Fruit fly (Drosophila melanogaster): ENCODE measurements around the gene CG2256.

CG2256 gene

dm6 chrX:8101479-8102198 lies 14.6 kb upstream of the CG2256 start, which contains the start of gene CG2258 (continued):
- TF ChIP-seq CG3032 (tag; optimal IDR thresholded peaks at IDR 0.05) (peak; percentile 87), Eip75B (GFP tag; optimal IDR thresholded peaks at IDR 0.05) (peak; percentile 60), CG7368 (GFP tag; optimal IDR thresholded peaks at IDR 0.05) (peak; percentile 75), pdm3 (GFP tag; optimal IDR thresholded peaks at IDR 0.05) (peak; percentile 94), spab (GFP tag; optimal IDR thresholded peaks at IDR 0.05) (peak; percentile 84), CG34406 (GFP tag; optimal IDR thresholded peaks at IDR 0.05) (peak; percentile 80), eg (GFP tag; IDR thresholded peaks at IDR 0.05) (peak; percentile 98), CG10631 (GFP tag; optimal IDR thresholded peaks at IDR 0.05) (peak; percentile 91), lz (GFP tag; optimal IDR thresholded peaks at IDR 0.05) (peak; percentile 74), CG6854 (GFP tag; optimal IDR thresholded peaks at IDR 0.05) (no peak), CG4318 (GFP tag; optimal IDR thresholded peaks at IDR 0.05) (peak; percentile 84), Eip78C (GFP tag) (peak; percentile 97), Sox14 (GFP tag; optimal IDR thresholded peaks at IDR 0.05) (peak; percentile 90), Ets21C (GFP tag; optimal IDR thresholded peaks at IDR 0.05) (peak; percentile 43), acj6 (GFP tag; optimal IDR thresholded peaks at IDR 0.05) (peak; percentile 92), CG1621 (tag; optimal IDR thresholded peaks at IDR 0.05) (peak; percentile 89), CG10669 (GFP tag; optimal IDR thresholded peaks at IDR 0.05) (peak; percentile 90), CG8632 (GFP tag; optimal IDR thresholded peaks at IDR 0.05) (peak; percentile 80), CG6163 (GFP tag; IDR thresholded peaks at IDR 0.05) (peak; percentile 95), dac (GFP tag; optimal IDR thresholded peaks at IDR 0.05) (peak; percentile 86)

DNA sequence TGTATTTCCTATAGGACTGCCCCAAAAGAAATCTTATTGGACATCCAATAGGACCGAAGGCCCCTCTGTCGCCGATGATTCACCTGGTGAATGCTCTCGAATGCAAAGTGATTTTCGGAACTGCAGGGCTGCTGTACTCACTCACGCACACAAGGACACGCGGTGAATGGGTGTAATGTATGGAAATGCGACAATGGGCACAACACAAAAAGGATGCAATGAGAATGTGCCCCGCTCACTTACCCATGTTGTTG lies 13.7 kb upstream of the CG2256 start:
- TF ChIP-seq spab (GFP tag; optimal IDR thresholded peaks at IDR 0.05), result no peak
- TF ChIP-seq CG11902 (GFP tag; optimal IDR thresholded peaks at IDR 0.05), result no peak
- TF ChIP-seq CG11294 (GFP tag; IDR thresholded peaks at IDR 0.05), result no peak
- no peak for TF ChIP-seq CG4318 (GFP tag; optimal IDR thresholded peaks at IDR 0.05)
- no peak for TF ChIP-seq CG3032 (tag; optimal IDR thresholded peaks at IDR 0.05)
- TF ChIP-seq dac (GFP tag; optimal IDR thresholded peaks at IDR 0.05), result no peak
- no peak for TF ChIP-seq fd59A (GFP tag; optimal IDR thresholded peaks at IDR 0.05)
- no peak for TF ChIP-seq fkh (GFP tag; optimal IDR thresholded peaks at IDR 0.05)
- TF ChIP-seq achi (GFP tag; optimal IDR thresholded peaks at IDR 0.05), result no peak
- TF ChIP-seq Hr39 (GFP tag; optimal IDR thresholded peaks at IDR 0.05), result no peak

DNA sequence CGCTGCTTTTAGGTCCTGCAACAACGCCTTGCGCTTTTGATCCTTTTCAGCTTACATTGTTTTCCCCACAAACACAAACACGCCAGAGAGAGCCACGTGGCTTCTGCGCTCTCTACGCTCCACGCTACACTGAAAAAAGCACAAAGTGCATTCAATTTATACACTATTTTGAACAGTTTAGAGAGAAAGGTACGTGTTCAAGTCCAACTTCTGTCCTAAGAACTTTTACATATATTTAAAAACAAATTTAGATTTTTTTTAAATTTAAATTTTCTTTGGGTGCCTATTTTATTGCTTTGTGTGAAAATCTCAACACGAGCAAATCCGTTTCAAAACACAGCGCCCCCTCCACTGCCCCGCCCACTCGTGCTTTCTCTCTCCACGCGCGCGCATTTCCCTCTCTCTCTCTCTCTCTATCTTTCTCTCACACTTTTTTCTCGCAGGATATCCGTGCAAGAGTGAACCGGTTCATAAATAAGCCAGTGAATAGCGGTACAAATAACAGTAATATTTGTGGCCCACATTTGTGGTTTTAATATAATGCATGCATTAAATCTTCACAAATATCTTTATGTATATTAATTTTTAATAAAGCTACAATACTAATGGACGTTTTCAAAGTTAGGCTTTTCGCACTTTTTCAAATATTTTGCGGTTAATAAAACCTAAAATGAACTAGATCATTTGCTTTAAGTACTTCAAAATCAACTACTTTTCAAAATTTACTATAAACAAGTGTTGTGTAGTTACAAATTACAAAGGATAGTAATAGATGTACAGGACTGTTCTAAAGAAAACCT lies 13.2 kb upstream of the CG2256 start:
- TF ChIP-seq Sox15 (GFP tag; optimal IDR thresholded peaks at IDR 0.05) (peak; percentile 48), CG32006 (GFP tag; optimal IDR thresholded peaks at IDR 0.05) (peak; percentile 87), Lpt (GFP tag; optimal IDR thresholded peaks at IDR 0.05) (peak; percentile 66), Blimp-1 (GFP tag; optimal IDR thresholded peaks at IDR 0.05) (peak; percentile 22), net (GFP tag; optimal IDR thresholded peaks at IDR 0.05) (peak; percentile 79), CG3919 (GFP tag; optimal IDR thresholded peaks at IDR 0.05) (peak; percentile 83), CG34406 (GFP tag; optimal IDR thresholded peaks at IDR 0.05) (peak; percentile 77), fd59A (GFP tag; optimal IDR thresholded peaks at IDR 0.05) (peak; percentile 56), CG7368 (GFP tag; optimal IDR thresholded peaks at IDR 0.05) (peak; percentile 70), OdsH (GFP tag; optimal IDR thresholded peaks at IDR 0.05) (peak; percentile 77), Hr38 (GFP tag; optimal IDR thresholded peaks at IDR 0.05) (no peak), CG3032 (tag; optimal IDR thresholded peaks at IDR 0.05) (peak; percentile 81), CG1621 (tag; optimal IDR thresholded peaks at IDR 0.05) (peak; percentile 70), CG11294 (GFP tag; IDR thresholded peaks at IDR 0.05) (peak; percentile 78), Ets96B (tag; optimal IDR thresholded peaks at IDR 0.05) (peak; percentile 81), Eip78C (GFP tag) (peak; percentile 93), lz (GFP tag; optimal IDR thresholded peaks at IDR 0.05) (peak; percentile 73), esn (GFP tag; optimal IDR thresholded peaks at IDR 0.05) (peak; percentile 83), Eip75B (GFP tag; optimal IDR thresholded peaks at IDR 0.05) (peak; percentile 76), achi (GFP tag; optimal IDR thresholded peaks at IDR 0.05) (peak; percentile 79), CG6808 (GFP tag; optimal IDR thresholded peaks at IDR 0.05) (peak; percentile 60), fd85E (GFP tag; optimal IDR thresholded peaks at IDR 0.05) (peak; percentile 2), CG6854 (GFP tag; optimal IDR thresholded peaks at IDR 0.05) (peak; percentile 45), CG10631 (GFP tag; optimal IDR thresholded peaks at IDR 0.05) (peak; percentile 85), Hr39 (GFP tag; optimal IDR thresholded peaks at IDR 0.05) (peak; percentile 60), Smox (GFP tag; optimal IDR thresholded peaks at IDR 0.05) (peak; percentile 91), fkh (GFP tag; optimal IDR thresholded peaks at IDR 0.05) (peak; percentile 4), vri (GFP tag; optimal IDR thresholded peaks at IDR 0.05) (peak; percentile 61), cyc (GFP tag; optimal IDR thresholded peaks at IDR 0.05) (peak; percentile 75), Gug (GFP tag; IDR thresholded peaks at IDR 0.05) (peak; percentile 84), eg (GFP tag; IDR thresholded peaks at IDR 0.05) (peak; percentile 89), CG8319 (GFP tag; optimal IDR thresholded peaks at IDR 0.05) (peak; percentile 20)

Measured in whole organism, prepupa.